Fruit fly (Drosophila melanogaster) whole organism, prepupa: ENCODE measurements around the gene CG31869.

Experiments
- Blimp-1 ChIP-seq: fragments of 200-800 bp; sonication (Bioruptor generic); optimal IDR thresholded peaks from 3 replicates; lab custom pipeline; 2017; ENCODE audit warnings: missing biosample characterization, missing genetic modification characterization, mild to moderate bottlenecking, moderate library complexity, missing genetic modification reagents
- CG10631 ChIP-seq: fragments of 200-800 bp; sonication (Bioruptor generic); optimal IDR thresholded peaks from 2 replicates; lab custom pipeline; 2016; ENCODE audit warnings: missing biosample characterization, missing genetic modification characterization
- CG10669 ChIP-seq: fragments of 200-800 bp; sonication (Bioruptor generic); optimal IDR thresholded peaks from 3 replicates; lab custom pipeline; 2018; ENCODE audit warnings: missing biosample characterization, mild to moderate bottlenecking, missing genetic modification characterization, moderate library complexity
- CG11294 ChIP-seq: fragments of 200-800 bp; sonication (Bioruptor generic); IDR thresholded peaks from 2 replicates; pipeline ENCODE4 v1.3.6; 2022; ENCODE audit warnings: missing biosample characterization, missing genetic modification characterization
- CG11762 ChIP-seq: fragments of 200-800 bp; sonication (Bioruptor generic); optimal IDR thresholded peaks from 3 replicates; lab custom pipeline; 2016; ENCODE audit warnings: missing biosample characterization, missing genetic modification characterization; ENCODE audit not compliant: insufficient read depth
- CG15336 ChIP-seq: fragments of 200-800 bp; sonication (Bioruptor generic); IDR thresholded peaks from 2 replicates; pipeline ENCODE4 v1.3.6; 2022; ENCODE audit warnings: missing biosample characterization, missing genetic modification characterization
- CG1621 ChIP-seq: fragments of 200-800 bp; sonication (Bioruptor generic); optimal IDR thresholded peaks from 3 replicates; lab custom pipeline; 2018; ENCODE audit warnings: missing biosample characterization, mild to moderate bottlenecking, missing genetic modification characterization
- CG16779 ChIP-seq: fragments of 200-800 bp; sonication (Bioruptor generic); optimal IDR thresholded peaks from 3 replicates; lab custom pipeline; 2017; ENCODE audit warnings: missing biosample characterization, mild to moderate bottlenecking, missing genetic modification characterization
- CG31627 ChIP-seq: fragments of 200-800 bp; sonication (Bioruptor generic); optimal IDR thresholded peaks from 3 replicates; lab custom pipeline; 2016; ENCODE audit warnings: missing biosample characterization, missing genetic modification characterization
- CG34406 ChIP-seq: fragments of 200-800 bp; sonication (Bioruptor generic); optimal IDR thresholded peaks from 3 replicates; lab custom pipeline; 2016; ENCODE audit warnings: missing biosample characterization, missing genetic modification characterization
- CG4318 ChIP-seq: fragments of 200-800 bp; sonication (Bioruptor generic); optimal IDR thresholded peaks from 3 replicates; lab custom pipeline; 2017; ENCODE audit warnings: missing biosample characterization, mild to moderate bottlenecking, missing genetic modification characterization
- CG6163 ChIP-seq: fragments of 200-800 bp; sonication (Bioruptor generic); IDR thresholded peaks from 3 replicates; pipeline ENCODE4 v1.3.6; 2022; ENCODE audit warnings: missing biosample characterization, missing genetic modification characterization
- CG6276 ChIP-seq: fragments of 200-800 bp; sonication (Bioruptor generic); optimal IDR thresholded peaks from 2 replicates; lab custom pipeline; 2017; ENCODE audit warnings: missing biosample characterization, mild to moderate bottlenecking, missing genetic modification characterization
- CG6792 ChIP-seq: fragments of 200-800 bp; sonication (Bioruptor generic); optimal IDR thresholded peaks from 3 replicates; lab custom pipeline; 2016; ENCODE audit warnings: missing biosample characterization, missing genetic modification characterization
- CG7368 ChIP-seq: fragments of 200-800 bp; sonication (Bioruptor generic); optimal IDR thresholded peaks from 3 replicates; lab custom pipeline; 2016; ENCODE audit warnings: missing biosample characterization, missing genetic modification characterization
- CG8119 ChIP-seq: fragments of 200-800 bp; sonication (Bioruptor generic); IDR thresholded peaks from 3 replicates; pipeline ENCODE4 v1.3.6; 2022; ENCODE audit warnings: missing biosample characterization, missing genetic modification characterization
- CG8319 ChIP-seq: fragments of 200-800 bp; sonication (Bioruptor generic); optimal IDR thresholded peaks from 3 replicates; lab custom pipeline; 2016; ENCODE audit warnings: missing biosample characterization, missing genetic modification characterization
- CG8632 ChIP-seq: fragments of 200-800 bp; sonication (Bioruptor generic); optimal IDR thresholded peaks from 3 replicates; lab custom pipeline; 2016; ENCODE audit warnings: missing biosample characterization, missing genetic modification characterization
- Eip75B ChIP-seq: fragments of 200-800 bp; sonication (Bioruptor generic); optimal IDR thresholded peaks from 3 replicates; lab custom pipeline; 2016; ENCODE audit warnings: missing biosample characterization, missing genetic modification characterization
- Eip93F ChIP-seq: fragments of 200-800 bp; sonication (Bioruptor generic); optimal IDR thresholded peaks from 2 replicates; lab custom pipeline; 2016; ENCODE audit warnings: missing biosample characterization, mild to moderate bottlenecking, missing genetic modification characterization
- Ets21C ChIP-seq: fragments of 200-800 bp; sonication (Bioruptor generic); optimal IDR thresholded peaks from 3 replicates; lab custom pipeline; 2016; ENCODE audit warnings: missing biosample characterization, missing genetic modification characterization
- Ets96B ChIP-seq: fragments of 200-800 bp; optimal IDR thresholded peaks from 2 replicates; lab custom pipeline; 2019; ENCODE audit warnings: missing biosample characterization, mild to moderate bottlenecking, missing genetic modification characterization, moderate library complexity
- Gug ChIP-seq: fragments of 200-800 bp; sonication (Bioruptor generic); IDR thresholded peaks from 2 replicates; pipeline ENCODE4 v1.3.6; 2022; ENCODE audit warnings: missing biosample characterization, missing genetic modification characterization
- Hr39 ChIP-seq: fragments of 200-800 bp; sonication (Bioruptor generic); optimal IDR thresholded peaks from 2 replicates; lab custom pipeline; 2016; ENCODE audit warnings: missing biosample characterization, missing genetic modification characterization
- Hr4 ChIP-seq: fragments of 200-800 bp; sonication (Bioruptor generic); optimal IDR thresholded peaks from 3 replicates; lab custom pipeline; 2016; ENCODE audit warnings: missing biosample characterization, missing genetic modification characterization
- Lpt ChIP-seq: fragments of 200-800 bp; sonication (Bioruptor generic); optimal IDR thresholded peaks from 3 replicates; lab custom pipeline; 2016; ENCODE audit warnings: missing biosample characterization, missing genetic modification characterization
- Met ChIP-seq: fragments of 200-800 bp; sonication (Bioruptor generic); optimal IDR thresholded peaks from 3 replicates; lab custom pipeline; 2016; ENCODE audit warnings: missing biosample characterization, missing genetic modification characterization
- OdsH ChIP-seq: fragments of 200-800 bp; sonication (Bioruptor generic); optimal IDR thresholded peaks from 3 replicates; lab custom pipeline; 2016; ENCODE audit warnings: missing biosample characterization, missing genetic modification characterization
- Sox102F ChIP-seq: fragments of 200-800 bp; sonication (Bioruptor generic); optimal IDR thresholded peaks from 2 replicates; lab custom pipeline; 2016; ENCODE audit warnings: missing biosample characterization, mild to moderate bottlenecking, missing genetic modification characterization
- Sox14 ChIP-seq: fragments of 200-800 bp; sonication (Bioruptor generic); optimal IDR thresholded peaks from 3 replicates; lab custom pipeline; 2016; ENCODE audit warnings: missing biosample characterization, missing genetic modification characterization
- Sox15 ChIP-seq: fragments of 200-800 bp; sonication (Bioruptor generic); optimal IDR thresholded peaks from 3 replicates; lab custom pipeline; 2016; ENCODE audit warnings: missing biosample characterization, missing genetic modification characterization
- achi ChIP-seq: fragments of 200-800 bp; sonication (Bioruptor generic); optimal IDR thresholded peaks from 3 replicates; lab custom pipeline; 2016; ENCODE audit warnings: missing biosample characterization, missing genetic modification characterization
- acj6 ChIP-seq: fragments of 200-800 bp; sonication (Bioruptor generic); optimal IDR thresholded peaks from 3 replicates; lab custom pipeline; 2016; ENCODE audit warnings: missing biosample characterization, missing genetic modification characterization
- cyc ChIP-seq: fragments of 200-800 bp; sonication (Bioruptor generic); optimal IDR thresholded peaks from 3 replicates; lab custom pipeline; 2016; ENCODE audit warnings: missing biosample characterization, missing genetic modification characterization
- dac ChIP-seq: fragments of 200-800 bp; sonication (Bioruptor generic); optimal IDR thresholded peaks from 2 replicates; lab custom pipeline; 2017; ENCODE audit warnings: missing biosample characterization, mild to moderate bottlenecking, missing genetic modification characterization
- dsx ChIP-seq: fragments of 200-800 bp; optimal IDR thresholded peaks from 3 replicates; lab custom pipeline; 2019; ENCODE audit warnings: missing biosample characterization, mild to moderate bottlenecking, missing genetic modification characterization, moderate library complexity; ENCODE audit not compliant: poor library complexity, severe bottlenecking
- eg ChIP-seq: fragments of 200-800 bp; sonication (Bioruptor generic); IDR thresholded peaks from 3 replicates; pipeline ENCODE4 v1.3.6; 2022; ENCODE audit warnings: missing biosample characterization, missing genetic modification characterization
- esn ChIP-seq: fragments of 200-800 bp; sonication (Bioruptor generic); optimal IDR thresholded peaks from 2 replicates; lab custom pipeline; 2016; ENCODE audit warnings: missing biosample characterization, mild to moderate bottlenecking, missing genetic modification characterization, moderate library complexity
- fd59A ChIP-seq: fragments of 200-800 bp; sonication (Bioruptor generic); optimal IDR thresholded peaks from 2 replicates; lab custom pipeline; 2017; ENCODE audit warnings: missing biosample characterization, mild to moderate bottlenecking, missing genetic modification characterization, missing genetic modification reagents
- fd85E ChIP-seq: fragments of 200-800 bp; sonication (Bioruptor generic); optimal IDR thresholded peaks from 3 replicates; lab custom pipeline; 2016; ENCODE audit warnings: missing biosample characterization, missing genetic modification characterization
- fkh ChIP-seq: fragments of 200-800 bp; sonication (Bioruptor generic); optimal IDR thresholded peaks from 3 replicates; lab custom pipeline; 2017; ENCODE audit warnings: missing biosample characterization, mild to moderate bottlenecking, missing genetic modification characterization, moderate library complexity
- lz ChIP-seq: fragments of 200-800 bp; sonication (Bioruptor generic); optimal IDR thresholded peaks from 3 replicates; lab custom pipeline; 2016; ENCODE audit warnings: missing biosample characterization, missing genetic modification characterization
- net ChIP-seq: fragments of 200-800 bp; sonication (Bioruptor generic); optimal IDR thresholded peaks from 3 replicates; lab custom pipeline; 2016; ENCODE audit warnings: missing biosample characterization, missing genetic modification characterization
- pdm3 ChIP-seq: fragments of 200-800 bp; sonication (Bioruptor generic); optimal IDR thresholded peaks from 3 replicates; lab custom pipeline; 2016; ENCODE audit warnings: missing biosample characterization, missing genetic modification characterization
- salr ChIP-seq, 2 experiments: fragments of 200-800 bp; sonication (Bioruptor generic); optimal IDR thresholded peaks; 3 replicates each; lab custom pipeline; 2016 to 2018; ENCODE audit warnings: missing biosample characterization in 2 of 2, missing genetic modification characterization in 2 of 2, mild to moderate bottlenecking in 1 of 2
- spab ChIP-seq: fragments of 200-800 bp; sonication (Bioruptor generic); optimal IDR thresholded peaks from 2 replicates; lab custom pipeline; 2017; ENCODE audit warnings: missing biosample characterization, mild to moderate bottlenecking, missing genetic modification characterization, missing genetic modification reagents
- ss ChIP-seq, 2 experiments: fragments of 200-800 bp; sonication (Bioruptor generic); optimal IDR thresholded peaks; 2 replicates in 1 of 2; 3 replicates in 1 of 2; lab custom pipeline; 2017 to 2018; ENCODE audit warnings: mild to moderate bottlenecking in 2 of 2, missing biosample characterization in 2 of 2, missing genetic modification characterization in 2 of 2, moderate library complexity in 1 of 2
- svp ChIP-seq: fragments of 200-800 bp; sonication (Bioruptor generic); peaks from one replicate; lab custom pipeline; 2016; ENCODE audit warnings: missing biosample characterization, missing genetic modification characterization
- topi ChIP-seq: fragments of 200-800 bp; sonication (Bioruptor generic); optimal IDR thresholded peaks from 3 replicates; lab custom pipeline; 2016; ENCODE audit warnings: missing biosample characterization, missing genetic modification characterization
- vri ChIP-seq: fragments of 200-800 bp; sonication (Bioruptor generic); optimal IDR thresholded peaks from 3 replicates; lab custom pipeline; 2016; ENCODE audit warnings: missing biosample characterization, mild to moderate bottlenecking, missing genetic modification characterization

CG31869 gene

DNA sequence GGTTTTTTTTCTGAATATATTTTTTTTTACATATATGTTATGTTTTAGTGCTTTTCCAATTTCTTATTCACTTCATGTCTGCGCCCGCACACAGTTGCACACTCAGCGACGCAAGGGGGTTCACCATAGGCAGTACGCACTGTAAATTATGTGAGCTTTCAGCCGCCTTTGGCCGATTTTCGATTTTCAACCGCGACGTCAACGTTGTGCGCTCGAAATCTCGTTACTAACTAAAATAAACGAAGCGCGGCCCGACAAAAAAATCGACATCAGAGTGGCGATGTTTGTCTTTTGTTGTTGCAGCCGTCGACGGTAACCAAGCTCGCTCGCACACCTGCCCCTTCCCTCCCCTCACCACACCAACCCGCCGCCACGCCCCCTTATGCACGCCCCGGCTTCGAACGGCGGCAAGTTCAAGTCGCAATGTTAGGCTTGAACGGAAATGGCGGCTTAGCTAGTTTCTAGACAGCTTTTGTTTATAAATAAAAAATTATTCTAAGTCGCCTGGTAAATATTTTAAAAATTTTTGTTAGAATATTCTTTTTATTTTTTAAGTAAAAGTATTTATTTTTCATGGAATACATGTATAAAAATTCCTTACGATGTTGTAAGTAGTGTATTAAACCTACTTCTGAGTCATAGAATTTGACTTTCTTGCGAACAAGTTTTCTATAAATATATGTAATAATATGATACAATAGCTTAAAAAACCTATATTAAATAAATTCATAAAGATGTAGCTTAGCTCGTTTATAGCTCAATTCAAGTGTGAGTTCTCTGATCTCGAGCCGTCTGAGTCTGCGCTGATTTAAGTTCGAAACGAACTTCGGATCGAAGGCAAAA, at the start of gene CG31869:
Gene CG31869, minus strand, starts transcription at position 233 of the 843 bp plus-strand sequence.
- no peak for TF ChIP-seq vri
- TF ChIP-seq Eip93F (GFP tag; lab: Kevin White, UChicago): no peak
- TF ChIP-seq CG6276 (GFP tag; lab: Kevin White, UChicago): no peak
- TF ChIP-seq Eip75B (GFP tag; lab: Kevin White, UChicago): peak; percentile 6
- TF ChIP-seq dac (GFP tag; lab: Kevin White, UChicago): no peak
- TF ChIP-seq Blimp-1: no peak
- no peak for TF ChIP-seq CG11762 (GFP tag; lab: Kevin White, UChicago)
- TF ChIP-seq Sox14 (GFP tag; lab: Kevin White, UChicago): no peak
- no peak for TF ChIP-seq Ets21C (GFP tag; lab: Kevin White, UChicago)
- peak in 1 of 2 experiments; percentile 5 for TF ChIP-seq salr (GFP tag; optimal IDR thresholded peaks at IDR 0.05; lab: Kevin White, UChicago)
- peak; percentile 22 for TF ChIP-seq CG8632 (GFP tag; lab: Kevin White, UChicago)
- peak; percentile 43; the same call in 2 of the 3 replicates for TF ChIP-seq CG6163 (GFP tag; lab: Robert Waterston, UW)
- TF ChIP-seq CG8319: no peak
- peak; percentile 2 for TF ChIP-seq CG6792 (GFP tag; lab: Kevin White, UChicago)
- peak; percentile 37 for TF ChIP-seq CG10631 (GFP tag; lab: Kevin White, UChicago)
- no peak for TF ChIP-seq CG4318
- peak; percentile 34 for TF ChIP-seq Sox102F
- TF ChIP-seq CG31627: peak; percentile 25
- TF ChIP-seq dsx (GFP tag; lab: Kevin White, UChicago): peak; percentile 13
- TF ChIP-seq pdm3 (GFP tag; lab: Kevin White, UChicago): peak; percentile 34
- peak; percentile 48; the same call in 1 of the 3 replicates for TF ChIP-seq CG8119 (GFP tag; lab: Robert Waterston, UW)
- peak; percentile 39 for TF ChIP-seq Hr39 (GFP tag; lab: Kevin White, UChicago)
- TF ChIP-seq acj6 (GFP tag; lab: Kevin White, UChicago): peak; percentile 45
- TF ChIP-seq Gug (GFP tag; lab: Robert Waterston, UW): no peak
- peak in 1 of 2 experiments; percentile 14 for TF ChIP-seq ss (GFP tag; optimal IDR thresholded peaks at IDR 0.05; lab: Kevin White, UChicago)
- TF ChIP-seq lz (GFP tag; lab: Kevin White, UChicago): peak; percentile 43
- TF ChIP-seq eg (GFP tag; lab: Robert Waterston, UW): peak; percentile 65
- no peak for TF ChIP-seq fd59A (GFP tag; lab: Kevin White, UChicago)
- no peak for TF ChIP-seq Ets96B (tag; lab: Kevin White, UChicago)
- TF ChIP-seq topi (GFP tag; lab: Kevin White, UChicago): peak; percentile 42
- peak; percentile 65 for TF ChIP-seq CG15336 (GFP tag; lab: Robert Waterston, UW)
- TF ChIP-seq svp (GFP tag; lab: Kevin White, UChicago): peak; percentile 77
- peak; percentile 13 for TF ChIP-seq OdsH (GFP tag; lab: Kevin White, UChicago)
- TF ChIP-seq Met: peak; percentile 39
- TF ChIP-seq fd85E (GFP tag; lab: Kevin White, UChicago): no peak
- TF ChIP-seq CG11294 (GFP tag; lab: Robert Waterston, UW): no peak
- peak; percentile 21 for TF ChIP-seq Lpt
- TF ChIP-seq fkh (GFP tag; lab: Kevin White, UChicago): no peak
- TF ChIP-seq CG34406 (GFP tag; lab: Kevin White, UChicago): peak; percentile 5
- TF ChIP-seq cyc (GFP tag; lab: Kevin White, UChicago): peak; percentile 27
- no peak for TF ChIP-seq Sox15 (GFP tag; lab: Kevin White, UChicago)
- no peak for TF ChIP-seq CG16779 (tag; lab: Kevin White, UChicago)
- TF ChIP-seq Hr4: peak; percentile 40
- no peak for TF ChIP-seq esn
- TF ChIP-seq CG10669: peak; percentile 8
- peak; percentile 31 for TF ChIP-seq CG7368 (GFP tag; lab: Kevin White, UChicago)
- no peak for TF ChIP-seq spab (GFP tag; lab: Kevin White, UChicago)
- peak; percentile 54 for TF ChIP-seq net (GFP tag; lab: Kevin White, UChicago)
- no peak for TF ChIP-seq CG1621 (tag; lab: Kevin White, UChicago)
- peak; percentile 13 for TF ChIP-seq achi (GFP tag; lab: Kevin White, UChicago)
